Fruit fly (Drosophila melanogaster): ENCODE measurements around the gene Ca-beta.

Ca-beta gene

dm6 chr2L:11192691-11193090 is 10.7 kb downstream of the Ca-beta start (continued):
- no peak for TF ChIP-seq CG15073 (GFP tag; optimal IDR thresholded peaks at IDR 0.05)
- peak; percentile 64 for TF ChIP-seq CG31441 (GFP tag; IDR thresholded peaks at IDR 0.05)
- no peak for TF ChIP-seq slbo (GFP tag; IDR thresholded peaks at IDR 0.05)
- TF ChIP-seq maf-S (GFP tag; optimal IDR thresholded peaks at IDR 0.05): no peak
- TF ChIP-seq CG1024 (GFP tag; IDR thresholded peaks at IDR 0.05): no peak
- no peak for TF ChIP-seq corto (GFP tag; optimal IDR thresholded peaks at IDR 0.05)
- TF ChIP-seq otp (GFP tag; IDR thresholded peaks at IDR 0.05): peak; percentile 53; the same call in 1 of the 3 replicates
- peak; percentile 41; the same call in 1 of the 2 replicates for TF ChIP-seq H2.0 (GFP tag; IDR thresholded peaks at IDR 0.05)
- no peak for TF ChIP-seq MBD-R2 (GFP tag; IDR thresholded peaks at IDR 0.05)
- no peak for TF ChIP-seq Bteb2 (GFP tag; optimal IDR thresholded peaks at IDR 0.05)
- TF ChIP-seq crc (GFP tag; optimal IDR thresholded peaks at IDR 0.05): no peak
- TF ChIP-seq CG14014 (GFP tag; IDR thresholded peaks at IDR 0.05): no peak
- peak; percentile 74 for TF ChIP-seq ara (GFP tag; IDR thresholded peaks at IDR 0.05)
- no peak for TF ChIP-seq MTF-1 (GFP tag; optimal IDR thresholded peaks at IDR 0.05; ENCODE audit: borderline replicate concordance)
- TF ChIP-seq CG7928 (GFP tag; optimal IDR thresholded peaks at IDR 0.05): no peak
- TF ChIP-seq CG12155 (GFP tag; optimal IDR thresholded peaks at IDR 0.05): peak; percentile 37
- peak; percentile 74; the same call in 1 of the 2 replicates for TF ChIP-seq chm (GFP tag; IDR thresholded peaks at IDR 0.05)
- peak; percentile 86 for TF ChIP-seq oc (tag; optimal IDR thresholded peaks at IDR 0.05)
- TF ChIP-seq Scr (GFP tag; IDR thresholded peaks at IDR 0.05; ENCODE audit: partially characterized antibody): no peak
- no peak for TF ChIP-seq CG7372 (GFP tag; IDR thresholded peaks at IDR 0.05)
- TF ChIP-seq gsb-n (tag; optimal IDR thresholded peaks at IDR 0.05): peak; percentile 84
- TF ChIP-seq CG17612 (GFP tag; IDR thresholded peaks at IDR 0.05): no peak
- TF ChIP-seq luna (GFP tag; optimal IDR thresholded peaks at IDR 0.05): no peak
- peak; percentile 70 for TF ChIP-seq CG13424 (tag; optimal IDR thresholded peaks at IDR 0.05)
- TF ChIP-seq sc (optimal IDR thresholded peaks at IDR 0.05): no peak
- peak; percentile 48 for TF ChIP-seq sc (GFP tag; optimal IDR thresholded peaks at IDR 0.05)
- peak; percentile 73 for TF ChIP-seq CG1529 (GFP tag; optimal IDR thresholded peaks at IDR 0.05)
- TF ChIP-seq CG15011 (GFP tag; optimal IDR thresholded peaks at IDR 0.05): no peak
- no peak for TF ChIP-seq Dip3 (GFP tag; optimal IDR thresholded peaks at IDR 0.05)
- TF ChIP-seq Side (GFP tag; optimal IDR thresholded peaks at IDR 0.05): no peak
- TF ChIP-seq mld (GFP tag; IDR thresholded peaks at IDR 0.05; ENCODE audit: partially characterized antibody): no peak
- no peak for TF ChIP-seq scrt (GFP tag; optimal IDR thresholded peaks at IDR 0.05)
- TF ChIP-seq Dll (GFP tag; IDR thresholded peaks at IDR 0.05; ENCODE audit: partially characterized antibody): no peak
- TF ChIP-seq pan (optimal IDR thresholded peaks at IDR 0.05): no peak
- peak in 1 of 2 experiments; percentile 60 for TF ChIP-seq pan (GFP tag; optimal IDR thresholded peaks at IDR 0.05 in 1 of 2, IDR thresholded peaks at IDR 0.05 in 1 of 2)
- TF ChIP-seq gcm2 (GFP tag; optimal IDR thresholded peaks at IDR 0.05): no peak
- peak; percentile 70; the same call in 1 of the 3 replicates for TF ChIP-seq gce (GFP tag; IDR thresholded peaks at IDR 0.05)
- no peak for TF ChIP-seq CG17912 (GFP tag; optimal IDR thresholded peaks at IDR 0.05)
- TF ChIP-seq CG17829 (tag; optimal IDR thresholded peaks at IDR 0.05): peak; percentile 68
- no peak for TF ChIP-seq pho (GFP tag; optimal IDR thresholded peaks at IDR 0.05)
- TF ChIP-seq Dbx (GFP tag; IDR thresholded peaks at IDR 0.05): no peak
- peak; percentile 30; the same call in 1 of the 2 replicates for TF ChIP-seq CG32772 (GFP tag; IDR thresholded peaks at IDR 0.05)
- TF ChIP-seq CG5953 (GFP tag; IDR thresholded peaks at IDR 0.05): peak; percentile 64
- TF ChIP-seq usp (GFP tag; optimal IDR thresholded peaks at IDR 0.05): no peak
- TF ChIP-seq H15 (GFP tag; IDR thresholded peaks at IDR 0.05): peak; percentile 67; the same call in 2 of the 3 replicates
- TF ChIP-seq fu2 (GFP tag; optimal IDR thresholded peaks at IDR 0.05): peak; percentile 5
- TF ChIP-seq CG18262 (tag; optimal IDR thresholded peaks at IDR 0.05): peak; percentile 72
- TF ChIP-seq CG2199 (GFP tag; IDR thresholded peaks at IDR 0.05): peak; percentile 43; the same call in 1 of the 3 replicates
- TF ChIP-seq Eip74EF (GFP tag; optimal IDR thresholded peaks at IDR 0.05): peak in 1 of 2 experiments; percentile 47
- TF ChIP-seq ranshi (GFP tag; IDR thresholded peaks at IDR 0.05): peak; percentile 61
- TF ChIP-seq ind (GFP tag; optimal IDR thresholded peaks at IDR 0.05): peak; percentile 35
- no peak for TF ChIP-seq mirr (GFP tag; optimal IDR thresholded peaks at IDR 0.05)
